Worm (Caenorhabditis elegans) whole organism, young adult: ENCODE measurements around the gene tdpo-1.

ENCODE experiments used
- F37B4.10 ChIP-seq: fragments of 200-800 bp; sonication (Bioruptor generic); IDR thresholded peaks from 2 replicates; pipeline ENCODE4 v1.3.6; 2022; ENCODE audit warnings: missing genetic modification characterization, missing compliant biosample characterization
- ceh-79 ChIP-seq: sonication (generic microtip); optimal IDR thresholded peaks from 2 replicates; lab custom pipeline; 2017; ENCODE audit warnings: mild to moderate bottlenecking, missing genetic modification characterization, missing compliant biosample characterization

ce11 chrIV:1972271-1972670 lies 12.6 kb downstream of the tdpo-1 start, which contains the start of gene Y76B12C.4:
- TF ChIP-seq F37B4.10 (GFP tag; lab: Robert Waterston, UW): no peak
- TF ChIP-seq ceh-79 (tag; lab: Kevin White, UChicago): no peak
